Worm (Caenorhabditis elegans): ENCODE data around the gene B0457.2.

DNA sequence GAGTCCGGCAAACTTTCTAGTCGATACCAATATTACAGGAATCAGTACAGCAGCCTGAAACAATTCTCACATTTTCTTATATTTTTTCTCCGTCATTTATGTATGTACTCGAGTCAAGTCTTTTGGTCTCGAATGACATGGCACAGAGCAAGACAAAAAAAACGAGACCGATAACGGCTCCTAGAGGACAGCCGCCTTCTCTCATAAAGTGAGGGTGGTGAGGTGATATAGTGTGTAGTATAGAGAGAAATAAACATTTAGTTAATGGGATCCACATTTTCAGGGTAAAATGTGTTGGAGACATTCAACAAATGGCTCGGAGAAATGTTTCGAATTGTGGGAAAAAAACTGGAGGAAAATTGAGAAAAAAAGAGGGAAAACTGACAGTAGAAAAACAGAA, 35.9 kb upstream of the B0457.2 start:
- no peak for TF ChIP-seq nhr-10 (tag; optimal IDR thresholded peaks at IDR 0.05)
- no peak for TF ChIP-seq fos-1 (tag; optimal IDR thresholded peaks at IDR 0.05)
- TF ChIP-seq ceh-44 (GFP tag; IDR thresholded peaks at IDR 0.05) = no peak
- TF ChIP-seq jun-1 (tag; optimal IDR thresholded peaks at IDR 0.05) = no peak
- TF ChIP-seq zag-1 (tag; optimal IDR thresholded peaks at IDR 0.05) = no peak
- TF ChIP-seq ztf-11 (tag; optimal IDR thresholded peaks at IDR 0.05) = no peak
- no peak for TF ChIP-seq lin-38 (GFP tag; IDR thresholded peaks at IDR 0.05)
- no peak for TF ChIP-seq dpl-1 (GFP tag; optimal IDR thresholded peaks at IDR 0.05)
- TF ChIP-seq sdz-12 (GFP tag; optimal IDR thresholded peaks at IDR 0.05) = no peak
- no peak for TF ChIP-seq unc-39 (tag; optimal IDR thresholded peaks at IDR 0.05)
- TF ChIP-seq F49E8.2 (tag; optimal IDR thresholded peaks at IDR 0.05; ENCODE audit: borderline replicate concordance) = no peak
